Worm (Caenorhabditis elegans) whole organism, L2 larva: ENCODE data around the gene srbc-5.

Experiments used
- ZK546.5 ChIP-seq: sonication (generic microtip); optimal IDR thresholded peaks from 2 replicates; lab custom pipeline; 2017; ENCODE audit warnings: missing biosample characterization, missing genetic modification characterization
- blmp-1 ChIP-seq: sonication (generic microtip); optimal IDR thresholded peaks from 2 replicates; lab custom pipeline; 2017; ENCODE audit warnings: missing genetic modification characterization, mild to moderate bottlenecking, missing compliant biosample characterization, antibody characterized with exemption, moderate library complexity; ENCODE audit not compliant: insufficient read depth
- dmd-4 ChIP-seq: sonication (generic microtip); optimal IDR thresholded peaks from 2 replicates; lab custom pipeline; 2017; ENCODE audit warnings: missing biosample characterization, missing genetic modification characterization
- elt-1 ChIP-seq: fragments of 150-350 bp; optimal IDR thresholded peaks from 2 replicates; lab custom pipeline; 2014; ENCODE audit warnings: missing biosample characterization, missing genetic modification characterization
- fos-1 ChIP-seq: fragments of 150-350 bp; optimal IDR thresholded peaks from 2 replicates; lab custom pipeline; 2014; ENCODE audit warnings: missing biosample characterization, missing genetic modification characterization
- lin-11 ChIP-seq: fragments of 150-350 bp; sonication (generic microtip); optimal IDR thresholded peaks from 2 replicates; lab custom pipeline; 2014; ENCODE audit warnings: missing biosample characterization, missing genetic modification characterization, inconsistent platforms, mixed read lengths
- lin-39 ChIP-seq: fragments of 150-350 bp; optimal IDR thresholded peaks from 2 replicates; lab custom pipeline; 2014; ENCODE audit warnings: missing biosample characterization, missing genetic modification reagents, missing genetic modification characterization
- nhr-11 ChIP-seq: fragments of 150-350 bp; optimal IDR thresholded peaks from 2 replicates; lab custom pipeline; 2014; ENCODE audit warnings: missing biosample characterization, missing genetic modification characterization
- nhr-237 ChIP-seq: fragments of 150-350 bp; optimal IDR thresholded peaks from 2 replicates; lab custom pipeline; 2014; ENCODE audit warnings: missing biosample characterization, missing genetic modification characterization
- sma-3 ChIP-seq: sonication (generic microtip); optimal IDR thresholded peaks from 2 replicates; lab custom pipeline; 2016; ENCODE audit warnings: missing genetic modification reagents, missing genetic modification characterization, missing compliant biosample characterization
- unc-62 ChIP-seq: fragments of 150-350 bp; optimal IDR thresholded peaks from 2 replicates; lab custom pipeline; 2014; ENCODE audit warnings: missing biosample characterization, missing genetic modification reagents, missing genetic modification characterization
- ztf-11 ChIP-seq: sonication (generic microtip); optimal IDR thresholded peaks from 2 replicates; lab custom pipeline; 2017; ENCODE audit warnings: missing biosample characterization, missing genetic modification characterization

DNA sequence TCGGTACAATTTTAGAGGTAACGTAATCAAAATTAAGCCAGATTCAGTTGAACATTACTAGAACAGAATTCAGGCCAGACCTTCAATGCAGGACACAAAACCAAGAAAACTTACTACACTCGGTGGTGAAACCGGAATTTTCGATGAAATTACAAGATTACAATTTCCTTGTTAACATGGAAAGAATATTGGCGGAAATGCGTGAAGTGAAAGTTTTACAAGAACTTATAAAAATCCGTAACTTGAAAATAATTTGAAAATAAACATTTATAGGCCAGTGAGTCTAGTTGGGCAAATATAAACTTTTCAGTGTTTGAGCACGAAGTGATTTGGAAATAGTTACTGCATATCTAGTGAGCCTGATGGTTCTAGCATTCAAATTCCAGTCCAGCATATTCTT is 25.3 kb upstream of the srbc-5 start, which contains the start of gene K08D9.6:
- TF ChIP-seq lin-11 (tag; lab: Kevin White, UChicago) (no peak), unc-62 (GFP tag; lab: Kevin White, UChicago) (no peak), nhr-237 (tag; lab: Kevin White, UChicago) (no peak), ztf-11 (no peak), ZK546.5 (tag; lab: Kevin White, UChicago) (no peak), blmp-1 (no peak), elt-1 (tag; lab: Kevin White, UChicago) (no peak), fos-1 (tag; lab: Kevin White, UChicago) (no peak), sma-3 (GFP tag; lab: Kevin White, UChicago) (no peak), lin-39 (tag; lab: Kevin White, UChicago) (no peak), dmd-4 (no peak), nhr-11 (tag; lab: Kevin White, UChicago) (no peak)
